Worm (Caenorhabditis elegans) whole organism, L1 larva: ENCODE results near the gene vang-1.

ENCODE experiments used
- aha-1 ChIP-seq: fragments of 150-350 bp; optimal IDR thresholded peaks from 2 replicates; lab custom pipeline; 2014; ENCODE audit warnings: missing biosample characterization, missing genetic modification characterization
- ceh-82 ChIP-seq, 3 experiments: fragments of 150-350 bp in 1 of 3; sonication (generic microtip) in 2 of 3; optimal IDR thresholded peaks; 2 replicates each; lab custom pipeline; 2014 to 2017; ENCODE audit warnings: missing biosample characterization in 3 of 3, missing genetic modification characterization in 3 of 3
- fkh-10 ChIP-seq: sonication (generic microtip); optimal IDR thresholded peaks from 2 replicates; lab custom pipeline; 2017; ENCODE audit warnings: missing biosample characterization, missing genetic modification reagents, missing genetic modification characterization
- nhr-11 ChIP-seq: fragments of 150-350 bp; optimal IDR thresholded peaks from 2 replicates; lab custom pipeline; 2014; ENCODE audit warnings: missing biosample characterization, missing genetic modification characterization
- nhr-28 ChIP-seq: fragments of 150-350 bp; optimal IDR thresholded peaks from 2 replicates; lab custom pipeline; 2014; ENCODE audit warnings: missing biosample characterization, missing genetic modification characterization
- pqm-1 ChIP-seq: sonication (generic microtip); optimal IDR thresholded peaks from 3 replicates; lab custom pipeline; 2017; ENCODE audit warnings: missing biosample characterization, missing genetic modification characterization
- sptf-1 ChIP-seq: fragments of 150-350 bp; optimal IDR thresholded peaks from 2 replicates; lab custom pipeline; 2014; ENCODE audit warnings: missing biosample characterization, missing genetic modification characterization
- tbx-2 ChIP-seq: sonication (generic microtip); optimal IDR thresholded peaks from 2 replicates; lab custom pipeline; 2016; ENCODE audit warnings: missing genetic modification characterization, missing compliant biosample characterization
- unc-86 ChIP-seq: sonication (generic microtip); optimal IDR thresholded peaks from 2 replicates; lab custom pipeline; 2016; ENCODE audit warnings: missing genetic modification characterization, missing compliant biosample characterization
- unc-98 ChIP-seq: fragments of 200-800 bp; sonication (Bioruptor generic); IDR thresholded peaks from 2 replicates; pipeline ENCODE4 v1.3.6; 2022; ENCODE audit warnings: missing genetic modification characterization, missing compliant biosample characterization
- ztf-11 ChIP-seq, 2 experiments: sonication (generic microtip); optimal IDR thresholded peaks; 2 replicates each; lab custom pipeline; 2016 to 2017; ENCODE audit warnings: missing genetic modification characterization in 2 of 2, missing biosample characterization in 1 of 2, missing compliant biosample characterization in 1 of 2
- ztf-4 ChIP-seq: fragments of 150-350 bp; optimal IDR thresholded peaks from 2 replicates; lab custom pipeline; 2014; ENCODE audit warnings: missing biosample characterization, missing genetic modification characterization

ce11 chrX:2931852-2932251 lies 46.2 kb downstream of the vang-1 start:
- TF ChIP-seq nhr-28 (tag; lab: Kevin White, UChicago) (no peak), ztf-4 (tag; lab: Kevin White, UChicago) (no peak), ceh-82 (tag; optimal IDR thresholded peaks at IDR 0.05; lab: Kevin White, UChicago) (no peak), tbx-2 (tag; lab: Kevin White, UChicago) (no peak), fkh-10 (no peak), ztf-11 (tag; optimal IDR thresholded peaks at IDR 0.05; lab: Kevin White, UChicago) (no peak), pqm-1 (tag; lab: Kevin White, UChicago) (no peak), sptf-1 (no peak), nhr-11 (tag; lab: Kevin White, UChicago) (no peak), unc-98 (GFP tag; lab: Robert Waterston, UW) (no peak), unc-86 (tag; lab: Kevin White, UChicago) (no peak), aha-1 (tag; lab: Kevin White, UChicago) (no peak)
